Fruit fly (Drosophila melanogaster): ENCODE results near the gene CG10681.

CG10681 gene

dm6 chr3L:12469684-12470083, 31.6 kb upstream of the CG10681 start, which contains the start of gene CG32102:
Gene CG32102 (minus strand): TSS chr3L:12469784.
- TF ChIP-seq tai (GFP tag; optimal IDR thresholded peaks at IDR 0.05) = no peak
- no peak for TF ChIP-seq dsf (GFP tag; optimal IDR thresholded peaks at IDR 0.05; ENCODE audit: borderline replicate concordance)
- no peak for TF ChIP-seq rgr (GFP tag; optimal IDR thresholded peaks at IDR 0.05)
- TF ChIP-seq Hr83 (GFP tag; optimal IDR thresholded peaks at IDR 0.05; ENCODE audit: poor library complexity, severe bottlenecking) = no peak
- no peak for TF ChIP-seq Vsx2 (GFP tag; optimal IDR thresholded peaks at IDR 0.05; ENCODE audit: partially characterized antibody)
- no peak for TF ChIP-seq dl (GFP tag; optimal IDR thresholded peaks at IDR 0.05; ENCODE audit: insufficient read depth in 1 of 2, partially characterized antibody in 2 of 2)

DNA sequence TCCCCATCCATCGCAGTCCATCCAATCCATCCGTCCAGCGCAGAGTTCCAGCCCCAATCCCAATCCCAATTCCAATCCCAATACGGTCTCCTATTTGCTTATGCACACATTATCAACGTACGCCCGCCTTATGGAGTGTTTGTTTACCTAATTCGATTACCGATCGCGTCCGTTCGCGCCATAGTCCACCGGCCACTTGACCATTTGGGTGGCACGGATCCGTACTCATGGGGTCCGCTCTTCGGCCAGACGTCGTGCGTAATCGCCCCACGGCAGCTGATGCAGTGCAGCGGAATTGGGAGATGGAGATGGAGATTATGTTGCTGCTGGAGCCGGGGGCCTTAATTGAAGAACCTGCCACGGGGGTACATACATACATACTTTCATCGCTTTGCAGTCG, 30.8 kb upstream of the CG10681 start:
- TF ChIP-seq Rel (GFP tag; optimal IDR thresholded peaks at IDR 0.05) = no peak
- no peak for TF ChIP-seq Rel (tag; optimal IDR thresholded peaks at IDR 0.05)
- TF ChIP-seq N (GFP tag; optimal IDR thresholded peaks at IDR 0.05) = no peak
- no peak for TF ChIP-seq HLH106 (tag; optimal IDR thresholded peaks at IDR 0.05)
- no peak for TF ChIP-seq Hnf4 (GFP tag; optimal IDR thresholded peaks at IDR 0.05)
- no peak for TF ChIP-seq Hr78 (GFP tag; optimal IDR thresholded peaks at IDR 0.05)
- TF ChIP-seq Sp1 (GFP tag; optimal IDR thresholded peaks at IDR 0.05) = no peak
- TF ChIP-seq Dif (GFP tag; optimal IDR thresholded peaks at IDR 0.05; ENCODE audit: partially characterized antibody) = no peak
- no peak for TF ChIP-seq dmrt93B (GFP tag; optimal IDR thresholded peaks at IDR 0.05)
- TF ChIP-seq Abd-B (GFP tag; optimal IDR thresholded peaks at IDR 0.05) = no peak
- TF ChIP-seq brk (GFP tag; optimal IDR thresholded peaks at IDR 0.05) = no peak
- TF ChIP-seq sv (GFP tag; optimal IDR thresholded peaks at IDR 0.05) = no peak
- no peak for TF ChIP-seq Hr83 (GFP tag; optimal IDR thresholded peaks at IDR 0.05; ENCODE audit: poor library complexity, severe bottlenecking)
- TF ChIP-seq sage (GFP tag; optimal IDR thresholded peaks at IDR 0.05) = no peak
- no peak for TF ChIP-seq Vsx2 (GFP tag; optimal IDR thresholded peaks at IDR 0.05; ENCODE audit: partially characterized antibody)
- TF ChIP-seq Dfd (GFP tag; optimal IDR thresholded peaks at IDR 0.05) = no peak
- TF ChIP-seq psq (GFP tag; optimal IDR thresholded peaks at IDR 0.05) = no peak
- TF ChIP-seq usp (GFP tag; optimal IDR thresholded peaks at IDR 0.05) = no peak

DNA sequence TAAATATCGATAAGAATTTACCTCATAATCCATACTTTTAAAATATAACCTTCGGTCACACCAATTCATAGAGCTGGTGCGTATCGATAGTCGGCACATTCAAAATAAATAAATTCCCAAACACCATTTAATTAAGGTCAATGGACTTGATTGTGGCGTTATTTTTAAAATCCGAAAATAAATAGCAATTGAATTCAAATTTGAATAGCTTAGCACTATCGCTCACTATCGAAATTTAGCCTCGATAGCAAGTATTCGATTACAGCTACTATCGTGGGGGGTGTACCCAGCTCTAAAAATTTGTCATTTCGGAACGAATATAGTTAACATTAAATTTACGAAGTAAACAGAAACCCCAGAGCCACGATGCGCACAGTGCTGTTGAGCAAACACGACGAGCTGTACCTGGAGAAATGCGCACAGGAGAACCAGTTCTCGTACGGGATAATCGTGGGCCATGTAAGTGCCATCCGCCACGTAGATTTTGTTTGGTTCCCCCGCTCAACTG, 29.8 kb upstream of the CG10681 start, which contains the start of gene CG10616:
TSS of gene CG10616 (plus strand) at position 258 of the 508 bp plus-strand sequence.
- TF ChIP-seq rgr (GFP tag; optimal IDR thresholded peaks at IDR 0.05) (no peak), woc (GFP tag; optimal IDR thresholded peaks at IDR 0.05) (no peak), Rel (GFP tag; optimal IDR thresholded peaks at IDR 0.05) (no peak), Rel (tag; optimal IDR thresholded peaks at IDR 0.05) (peak; percentile 95), pan (optimal IDR thresholded peaks at IDR 0.05) (no peak), Jra (GFP tag; optimal IDR thresholded peaks at IDR 0.05) (peak; percentile 43), CrebA (GFP tag; optimal IDR thresholded peaks at IDR 0.05; ENCODE audit: borderline replicate concordance) (peak; percentile 18), HLH106 (tag; optimal IDR thresholded peaks at IDR 0.05) (no peak), Sp1 (GFP tag; optimal IDR thresholded peaks at IDR 0.05) (no peak)

- TF ChIP-seq OdsH (GFP tag; optimal IDR thresholded peaks at IDR 0.05) (no peak), rgr (GFP tag; optimal IDR thresholded peaks at IDR 0.05) (no peak), foxo (GFP tag; optimal IDR thresholded peaks at IDR 0.05) (no peak), psq (GFP tag; optimal IDR thresholded peaks at IDR 0.05) (no peak), Dif (GFP tag; optimal IDR thresholded peaks at IDR 0.05; ENCODE audit: partially characterized antibody) (no peak), lola (GFP tag; optimal IDR thresholded peaks at IDR 0.05) (no peak), tai (GFP tag; optimal IDR thresholded peaks at IDR 0.05) (no peak), Hnf4 (GFP tag; optimal IDR thresholded peaks at IDR 0.05) (no peak), Myc (optimal IDR thresholded peaks at IDR 0.05) (no peak), CG32264 (GFP tag; optimal IDR thresholded peaks at IDR 0.05) (no peak), Mio (GFP tag; optimal IDR thresholded peaks at IDR 0.05) (no peak)
These were observed 23.1 kb upstream of the CG10681 start for dm6 chr3L:12478229-12478628.

dm6 chr3L:12482246-12482645, 19.1 kb upstream of the CG10681 start, which contains the start of gene CG33725:
Gene CG33725 (plus strand): TSS chr3L:12482609.
- TF ChIP-seq dmrt93B (GFP tag; optimal IDR thresholded peaks at IDR 0.05) (no peak), Vsx2 (GFP tag; optimal IDR thresholded peaks at IDR 0.05; ENCODE audit: partially characterized antibody) (no peak), Dif (GFP tag; optimal IDR thresholded peaks at IDR 0.05; ENCODE audit: partially characterized antibody) (no peak)
